Fruit fly (Drosophila melanogaster) whole organism, prepupa: ENCODE data around the gene CG6013.

Experiments
- Blimp-1 ChIP-seq: fragments of 200-800 bp; sonication (Bioruptor generic); optimal IDR thresholded peaks from 3 replicates; lab custom pipeline; 2017; ENCODE audit warnings: missing biosample characterization, missing genetic modification characterization, mild to moderate bottlenecking, moderate library complexity, missing genetic modification reagents
- CG10631 ChIP-seq: fragments of 200-800 bp; sonication (Bioruptor generic); optimal IDR thresholded peaks from 2 replicates; lab custom pipeline; 2016; ENCODE audit warnings: missing biosample characterization, missing genetic modification characterization
- CG11294 ChIP-seq: fragments of 200-800 bp; sonication (Bioruptor generic); IDR thresholded peaks from 2 replicates; pipeline ENCODE4 v1.3.6; 2022; ENCODE audit warnings: missing biosample characterization, missing genetic modification characterization
- CG11762 ChIP-seq: fragments of 200-800 bp; sonication (Bioruptor generic); optimal IDR thresholded peaks from 3 replicates; lab custom pipeline; 2016; ENCODE audit warnings: missing biosample characterization, missing genetic modification characterization; ENCODE audit not compliant: insufficient read depth
- CG11902 ChIP-seq: fragments of 200-800 bp; sonication (Bioruptor generic); optimal IDR thresholded peaks from 3 replicates; lab custom pipeline; 2016; ENCODE audit warnings: missing biosample characterization, missing genetic modification characterization
- CG15336 ChIP-seq: fragments of 200-800 bp; sonication (Bioruptor generic); IDR thresholded peaks from 2 replicates; pipeline ENCODE4 v1.3.6; 2022; ENCODE audit warnings: missing biosample characterization, missing genetic modification characterization
- CG1621 ChIP-seq: fragments of 200-800 bp; sonication (Bioruptor generic); optimal IDR thresholded peaks from 3 replicates; lab custom pipeline; 2018; ENCODE audit warnings: missing biosample characterization, mild to moderate bottlenecking, missing genetic modification characterization
- CG3032 ChIP-seq: fragments of 200-800 bp; optimal IDR thresholded peaks from 2 replicates; lab custom pipeline; 2019; ENCODE audit warnings: missing biosample characterization, mild to moderate bottlenecking, missing genetic modification characterization, moderate library complexity
- CG31627 ChIP-seq: fragments of 200-800 bp; sonication (Bioruptor generic); optimal IDR thresholded peaks from 3 replicates; lab custom pipeline; 2016; ENCODE audit warnings: missing biosample characterization, missing genetic modification characterization
- CG32006 ChIP-seq: fragments of 200-800 bp; sonication (Bioruptor generic); optimal IDR thresholded peaks from 3 replicates; lab custom pipeline; 2017; ENCODE audit warnings: missing biosample characterization, mild to moderate bottlenecking, missing genetic modification characterization
- CG34406 ChIP-seq: fragments of 200-800 bp; sonication (Bioruptor generic); optimal IDR thresholded peaks from 3 replicates; lab custom pipeline; 2016; ENCODE audit warnings: missing biosample characterization, missing genetic modification characterization
- CG3919 ChIP-seq: fragments of 200-800 bp; sonication (Bioruptor generic); optimal IDR thresholded peaks from 3 replicates; lab custom pipeline; 2016; ENCODE audit warnings: missing biosample characterization, missing genetic modification characterization
- CG6163 ChIP-seq: fragments of 200-800 bp; sonication (Bioruptor generic); IDR thresholded peaks from 3 replicates; pipeline ENCODE4 v1.3.6; 2022; ENCODE audit warnings: missing biosample characterization, missing genetic modification characterization
- CG6276 ChIP-seq: fragments of 200-800 bp; sonication (Bioruptor generic); optimal IDR thresholded peaks from 2 replicates; lab custom pipeline; 2017; ENCODE audit warnings: missing biosample characterization, mild to moderate bottlenecking, missing genetic modification characterization
- CG6792 ChIP-seq: fragments of 200-800 bp; sonication (Bioruptor generic); optimal IDR thresholded peaks from 3 replicates; lab custom pipeline; 2016; ENCODE audit warnings: missing biosample characterization, missing genetic modification characterization
- CG6808 ChIP-seq: fragments of 200-800 bp; sonication (Bioruptor generic); optimal IDR thresholded peaks from 3 replicates; lab custom pipeline; 2017; ENCODE audit warnings: missing biosample characterization, missing genetic modification characterization, mild to moderate bottlenecking, moderate library complexity, missing genetic modification reagents
- CG6854 ChIP-seq: fragments of 200-800 bp; sonication (Bioruptor generic); optimal IDR thresholded peaks from 2 replicates; lab custom pipeline; 2017; ENCODE audit warnings: missing biosample characterization, mild to moderate bottlenecking, missing genetic modification characterization
- CG7368 ChIP-seq: fragments of 200-800 bp; sonication (Bioruptor generic); optimal IDR thresholded peaks from 3 replicates; lab custom pipeline; 2016; ENCODE audit warnings: missing biosample characterization, missing genetic modification characterization
- CG8119 ChIP-seq: fragments of 200-800 bp; sonication (Bioruptor generic); IDR thresholded peaks from 3 replicates; pipeline ENCODE4 v1.3.6; 2022; ENCODE audit warnings: missing biosample characterization, missing genetic modification characterization
- CG8319 ChIP-seq: fragments of 200-800 bp; sonication (Bioruptor generic); optimal IDR thresholded peaks from 3 replicates; lab custom pipeline; 2016; ENCODE audit warnings: missing biosample characterization, missing genetic modification characterization
- Eip75B ChIP-seq: fragments of 200-800 bp; sonication (Bioruptor generic); optimal IDR thresholded peaks from 3 replicates; lab custom pipeline; 2016; ENCODE audit warnings: missing biosample characterization, missing genetic modification characterization
- Eip78C ChIP-seq: fragments of 200-800 bp; sonication (Bioruptor generic); peaks from one replicate; lab custom pipeline; 2016; ENCODE audit warnings: missing biosample characterization, missing genetic modification characterization
- Eip93F ChIP-seq: fragments of 200-800 bp; sonication (Bioruptor generic); optimal IDR thresholded peaks from 2 replicates; lab custom pipeline; 2016; ENCODE audit warnings: missing biosample characterization, mild to moderate bottlenecking, missing genetic modification characterization
- Ets21C ChIP-seq: fragments of 200-800 bp; sonication (Bioruptor generic); optimal IDR thresholded peaks from 3 replicates; lab custom pipeline; 2016; ENCODE audit warnings: missing biosample characterization, missing genetic modification characterization
- Ets96B ChIP-seq: fragments of 200-800 bp; optimal IDR thresholded peaks from 2 replicates; lab custom pipeline; 2019; ENCODE audit warnings: missing biosample characterization, mild to moderate bottlenecking, missing genetic modification characterization, moderate library complexity
- Gug ChIP-seq: fragments of 200-800 bp; sonication (Bioruptor generic); IDR thresholded peaks from 2 replicates; pipeline ENCODE4 v1.3.6; 2022; ENCODE audit warnings: missing biosample characterization, missing genetic modification characterization
- Hr38 ChIP-seq: sonication (Bioruptor generic); optimal IDR thresholded peaks from 2 replicates; lab custom pipeline; 2016; ENCODE audit warnings: missing biosample characterization, missing genetic modification characterization
- Hr39 ChIP-seq: fragments of 200-800 bp; sonication (Bioruptor generic); optimal IDR thresholded peaks from 2 replicates; lab custom pipeline; 2016; ENCODE audit warnings: missing biosample characterization, missing genetic modification characterization
- Hr4 ChIP-seq: fragments of 200-800 bp; sonication (Bioruptor generic); optimal IDR thresholded peaks from 3 replicates; lab custom pipeline; 2016; ENCODE audit warnings: missing biosample characterization, missing genetic modification characterization
- Lpt ChIP-seq: fragments of 200-800 bp; sonication (Bioruptor generic); optimal IDR thresholded peaks from 3 replicates; lab custom pipeline; 2016; ENCODE audit warnings: missing biosample characterization, missing genetic modification characterization
- OdsH ChIP-seq: fragments of 200-800 bp; sonication (Bioruptor generic); optimal IDR thresholded peaks from 3 replicates; lab custom pipeline; 2016; ENCODE audit warnings: missing biosample characterization, missing genetic modification characterization
- Sox14 ChIP-seq: fragments of 200-800 bp; sonication (Bioruptor generic); optimal IDR thresholded peaks from 3 replicates; lab custom pipeline; 2016; ENCODE audit warnings: missing biosample characterization, missing genetic modification characterization
- achi ChIP-seq: fragments of 200-800 bp; sonication (Bioruptor generic); optimal IDR thresholded peaks from 3 replicates; lab custom pipeline; 2016; ENCODE audit warnings: missing biosample characterization, missing genetic modification characterization
- dsx ChIP-seq: fragments of 200-800 bp; optimal IDR thresholded peaks from 3 replicates; lab custom pipeline; 2019; ENCODE audit warnings: missing biosample characterization, mild to moderate bottlenecking, missing genetic modification characterization, moderate library complexity; ENCODE audit not compliant: poor library complexity, severe bottlenecking
- eg ChIP-seq: fragments of 200-800 bp; sonication (Bioruptor generic); IDR thresholded peaks from 3 replicates; pipeline ENCODE4 v1.3.6; 2022; ENCODE audit warnings: missing biosample characterization, missing genetic modification characterization
- esn ChIP-seq: fragments of 200-800 bp; sonication (Bioruptor generic); optimal IDR thresholded peaks from 2 replicates; lab custom pipeline; 2016; ENCODE audit warnings: missing biosample characterization, mild to moderate bottlenecking, missing genetic modification characterization, moderate library complexity
- fd59A ChIP-seq: fragments of 200-800 bp; sonication (Bioruptor generic); optimal IDR thresholded peaks from 2 replicates; lab custom pipeline; 2017; ENCODE audit warnings: missing biosample characterization, mild to moderate bottlenecking, missing genetic modification characterization, missing genetic modification reagents
- fd85E ChIP-seq: fragments of 200-800 bp; sonication (Bioruptor generic); optimal IDR thresholded peaks from 3 replicates; lab custom pipeline; 2016; ENCODE audit warnings: missing biosample characterization, missing genetic modification characterization
- fkh ChIP-seq: fragments of 200-800 bp; sonication (Bioruptor generic); optimal IDR thresholded peaks from 3 replicates; lab custom pipeline; 2017; ENCODE audit warnings: missing biosample characterization, mild to moderate bottlenecking, missing genetic modification characterization, moderate library complexity
- lz ChIP-seq: fragments of 200-800 bp; sonication (Bioruptor generic); optimal IDR thresholded peaks from 3 replicates; lab custom pipeline; 2016; ENCODE audit warnings: missing biosample characterization, missing genetic modification characterization
- net ChIP-seq: fragments of 200-800 bp; sonication (Bioruptor generic); optimal IDR thresholded peaks from 3 replicates; lab custom pipeline; 2016; ENCODE audit warnings: missing biosample characterization, missing genetic modification characterization
- salr ChIP-seq, 2 experiments: fragments of 200-800 bp; sonication (Bioruptor generic); optimal IDR thresholded peaks; 3 replicates each; lab custom pipeline; 2016 to 2018; ENCODE audit warnings: missing biosample characterization in 2 of 2, missing genetic modification characterization in 2 of 2, mild to moderate bottlenecking in 1 of 2
- svp ChIP-seq: fragments of 200-800 bp; sonication (Bioruptor generic); peaks from one replicate; lab custom pipeline; 2016; ENCODE audit warnings: missing biosample characterization, missing genetic modification characterization
- topi ChIP-seq: fragments of 200-800 bp; sonication (Bioruptor generic); optimal IDR thresholded peaks from 3 replicates; lab custom pipeline; 2016; ENCODE audit warnings: missing biosample characterization, missing genetic modification characterization
- vri ChIP-seq: fragments of 200-800 bp; sonication (Bioruptor generic); optimal IDR thresholded peaks from 3 replicates; lab custom pipeline; 2016; ENCODE audit warnings: missing biosample characterization, mild to moderate bottlenecking, missing genetic modification characterization

Gene CG6013

DNA sequence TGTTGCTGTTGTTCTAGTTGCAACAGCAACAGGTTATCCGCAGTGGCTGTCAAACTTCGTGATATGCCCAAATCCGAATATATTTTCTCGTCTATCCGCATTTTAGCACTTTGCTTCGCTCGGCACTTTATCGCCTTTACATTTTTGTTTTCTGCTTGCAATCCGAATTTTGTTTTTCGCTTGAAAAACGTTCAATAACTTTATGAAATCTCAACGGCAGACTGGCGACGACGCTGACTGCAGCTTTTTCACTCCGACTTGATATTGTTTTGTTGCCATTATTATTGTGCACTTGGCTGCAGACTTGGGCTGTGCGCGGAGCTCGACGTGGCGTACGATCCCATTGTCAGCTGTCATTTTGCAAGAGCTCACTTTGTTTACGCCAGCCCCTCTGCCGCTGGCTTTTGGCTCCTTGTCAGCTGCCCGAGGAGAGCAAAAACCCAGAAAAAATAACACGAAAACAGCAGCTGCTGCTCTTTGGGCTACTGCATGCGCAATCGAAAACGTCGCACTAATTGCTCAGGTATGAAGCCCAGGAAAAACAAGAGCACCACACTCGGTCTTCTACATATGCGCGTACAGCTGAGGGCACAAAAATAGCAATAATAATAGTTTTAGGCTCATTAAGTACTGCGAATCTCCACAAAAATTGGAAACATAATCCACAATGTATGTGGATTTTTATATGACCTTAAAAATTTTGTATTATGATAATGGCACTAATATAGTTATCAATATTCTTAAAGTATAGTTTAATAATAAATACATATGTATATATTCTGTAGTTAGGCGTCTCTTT, 45.0 kb upstream of the CG6013 start (continued):
- TF ChIP-seq CG8319 (GFP tag; lab: Kevin White, UChicago) (no peak), salr (GFP tag; optimal IDR thresholded peaks at IDR 0.05; lab: Kevin White, UChicago) (peak in 1 of 2 experiments; percentile 17), CG8119 (GFP tag; lab: Robert Waterston, UW) (peak; percentile 38; the same call in 1 of the 3 replicates), CG34406 (peak; percentile 34), topi (GFP tag; lab: Kevin White, UChicago) (no peak), Eip78C (GFP tag; lab: Kevin White, UChicago) (peak; percentile 68), Ets96B (peak; percentile 1), CG1621 (tag; lab: Kevin White, UChicago) (no peak), CG10631 (GFP tag; lab: Kevin White, UChicago) (no peak)

- TF ChIP-seq Hr39 (GFP tag; lab: Kevin White, UChicago) (no peak), Ets21C (no peak), CG31627 (GFP tag; lab: Kevin White, UChicago) (no peak), CG7368 (peak; percentile 32), CG11294 (no peak), Eip93F (GFP tag; lab: Kevin White, UChicago) (no peak), esn (GFP tag; lab: Kevin White, UChicago) (peak; percentile 46), fkh (peak; percentile 71), achi (GFP tag; lab: Kevin White, UChicago) (peak; percentile 39), CG6276 (GFP tag; lab: Kevin White, UChicago) (peak; percentile 39), dsx (GFP tag; lab: Kevin White, UChicago) (no peak), OdsH (GFP tag; lab: Kevin White, UChicago) (peak; percentile 22), CG3919 (GFP tag; lab: Kevin White, UChicago) (peak; percentile 62), CG3032 (tag; lab: Kevin White, UChicago) (no peak), CG32006 (peak; percentile 72), CG15336 (peak; percentile 61; the same call in 1 of the 2 replicates), svp (GFP tag; lab: Kevin White, UChicago) (peak; percentile 16), Hr38 (GFP tag; lab: Kevin White, UChicago) (no peak), topi (GFP tag; lab: Kevin White, UChicago) (peak; percentile 38), fd59A (GFP tag; lab: Kevin White, UChicago) (peak; percentile 19), Eip78C (GFP tag; lab: Kevin White, UChicago) (peak; percentile 86), Lpt (peak; percentile 68), CG6163 (GFP tag; lab: Robert Waterston, UW) (no peak), CG11762 (GFP tag; lab: Kevin White, UChicago) (no peak), net (GFP tag; lab: Kevin White, UChicago) (peak; percentile 60), Sox14 (peak; percentile 53), CG6808 (GFP tag; lab: Kevin White, UChicago) (peak; percentile 51), Hr4 (GFP tag; lab: Kevin White, UChicago) (peak; percentile 47), CG6792 (GFP tag; lab: Kevin White, UChicago) (peak; percentile 12), Blimp-1 (GFP tag; lab: Kevin White, UChicago) (no peak), Gug (no peak), CG34406 (peak; percentile 13), fd85E (no peak), CG10631 (GFP tag; lab: Kevin White, UChicago) (peak; percentile 13), vri (no peak), eg (peak; percentile 37; the same call in 2 of the 3 replicates), CG6854 (GFP tag; lab: Kevin White, UChicago) (no peak), salr (GFP tag; optimal IDR thresholded peaks at IDR 0.05; lab: Kevin White, UChicago) (no peak), lz (peak; percentile 2), Eip75B (GFP tag; lab: Kevin White, UChicago) (no peak), CG11902 (GFP tag; lab: Kevin White, UChicago) (peak; percentile 16)
These were observed 43.6 kb upstream of the CG6013 start for dm6 chr3R:18987428-18988416.
